Fruit fly (Drosophila melanogaster) whole organism, adult: ENCODE data around the gene CG7914.

ENCODE experiments used
- CG11617 ChIP-seq: fragments of 200-800 bp; sonication (Bioruptor generic); optimal IDR thresholded peaks from 2 replicates; lab custom pipeline; 2017; ENCODE audit warnings: mild to moderate bottlenecking, missing biosample characterization, missing genetic modification reagents, missing genetic modification characterization
- CG12768 ChIP-seq: fragments of 200-800 bp; sonication (Bioruptor generic); optimal IDR thresholded peaks from 2 replicates; lab custom pipeline; 2017; ENCODE audit warnings: missing biosample characterization, missing genetic modification characterization, mild to moderate bottlenecking, moderate library complexity, missing genetic modification reagents
- CG14711 ChIP-seq: fragments of 200-800 bp; sonication (Bioruptor generic); optimal IDR thresholded peaks from 2 replicates; lab custom pipeline; 2018; ENCODE audit warnings: missing biosample characterization, mild to moderate bottlenecking, missing genetic modification characterization, moderate library complexity
- CG1620 ChIP-seq: fragments of 200-800 bp; sonication (Bioruptor generic); optimal IDR thresholded peaks from 2 replicates; lab custom pipeline; 2016; ENCODE audit warnings: missing biosample characterization, missing genetic modification characterization
- CG33017 ChIP-seq: fragments of 200-800 bp; sonication (Bioruptor generic); optimal IDR thresholded peaks from 2 replicates; lab custom pipeline; 2018; ENCODE audit warnings: missing biosample characterization, mild to moderate bottlenecking, missing genetic modification characterization, moderate library complexity
- CG5204 ChIP-seq: fragments of 200-800 bp; sonication (Bioruptor generic); optimal IDR thresholded peaks from 2 replicates; lab custom pipeline; 2016; ENCODE audit warnings: missing biosample characterization, missing genetic modification characterization
- CG7045 ChIP-seq: fragments of 200-800 bp; sonication (Bioruptor generic); optimal IDR thresholded peaks from 2 replicates; lab custom pipeline; 2017; ENCODE audit warnings: missing biosample characterization, mild to moderate bottlenecking, missing genetic modification characterization
- CG7101 ChIP-seq: fragments of 200-800 bp; sonication (Bioruptor generic); optimal IDR thresholded peaks from 2 replicates; lab custom pipeline; 2018; ENCODE audit warnings: missing biosample characterization, mild to moderate bottlenecking, missing genetic modification characterization, moderate library complexity
- Clk ChIP-seq: fragments of 200-800 bp; sonication (Bioruptor generic); optimal IDR thresholded peaks from 2 replicates; lab custom pipeline; 2017; ENCODE audit warnings: missing biosample characterization, missing genetic modification characterization
- Crg-1 ChIP-seq: fragments of 200-800 bp; sonication (Bioruptor generic); optimal IDR thresholded peaks from 2 replicates; lab custom pipeline; 2016; ENCODE audit warnings: missing biosample characterization, missing genetic modification characterization
- Hr96 ChIP-seq: fragments of 200-800 bp; sonication (Bioruptor generic); optimal IDR thresholded peaks from 2 replicates; lab custom pipeline; 2016; ENCODE audit warnings: missing biosample characterization, missing genetic modification characterization
- Mnt ChIP-seq: fragments of 200-800 bp; sonication (Bioruptor generic); optimal IDR thresholded peaks from 2 replicates; lab custom pipeline; 2016; ENCODE audit warnings: missing biosample characterization, mild to moderate bottlenecking, missing genetic modification characterization
- bab1 ChIP-seq: fragments of 200-800 bp; sonication (Bioruptor generic); optimal IDR thresholded peaks from 3 replicates; lab custom pipeline; 2019; ENCODE audit warnings: missing biosample characterization, mild to moderate bottlenecking, missing genetic modification characterization, moderate library complexity
- cic ChIP-seq: fragments of 200-800 bp; sonication (Bioruptor generic); optimal IDR thresholded peaks from 2 replicates; lab custom pipeline; 2017; ENCODE audit warnings: missing biosample characterization, mild to moderate bottlenecking, missing genetic modification characterization, moderate library complexity
- cnc ChIP-seq, 2 experiments: fragments of >200 bp; optimal IDR thresholded peaks; 2 replicates each; lab custom pipeline; 2017
- kay ChIP-seq: fragments of 200-800 bp; sonication (Bioruptor generic); peaks from one replicate; lab custom pipeline; 2016; ENCODE audit warnings: missing biosample characterization, missing genetic modification characterization, borderline replicate concordance
- ovo ChIP-seq: fragments of 200-800 bp; sonication (Bioruptor generic); optimal IDR thresholded peaks from 2 replicates; lab custom pipeline; 2016; ENCODE audit warnings: missing biosample characterization, missing genetic modification characterization
- pad ChIP-seq: fragments of 200-800 bp; sonication (Bioruptor generic); optimal IDR thresholded peaks from 3 replicates; lab custom pipeline; 2017; ENCODE audit warnings: missing biosample characterization, missing genetic modification characterization, mild to moderate bottlenecking, moderate library complexity, missing genetic modification reagents
- tj ChIP-seq: fragments of 200-800 bp; sonication (Bioruptor generic); optimal IDR thresholded peaks from 3 replicates; lab custom pipeline; 2017; ENCODE audit warnings: missing biosample characterization, mild to moderate bottlenecking, missing genetic modification characterization, moderate library complexity
- toe ChIP-seq: fragments of 200-800 bp; sonication (Bioruptor generic); optimal IDR thresholded peaks from 2 replicates; lab custom pipeline; 2016; ENCODE audit warnings: missing biosample characterization, missing genetic modification characterization

Gene CG7914

dm6 chrX:19155922-19156437 lies 37.3 kb downstream of the CG7914 start:
- TF ChIP-seq tj (GFP tag; lab: Kevin White, UChicago) = no peak
- TF ChIP-seq bab1 (GFP tag; lab: Kevin White, UChicago) = no peak
- TF ChIP-seq pad = no peak
- no peak for TF ChIP-seq Clk (GFP tag; lab: Kevin White, UChicago)
- peak; percentile 35 for TF ChIP-seq CG14711 (tag; lab: Kevin White, UChicago)
- no peak for TF ChIP-seq Crg-1 (GFP tag; lab: Kevin White, UChicago)
- no peak for TF ChIP-seq Hr96 (GFP tag; lab: Kevin White, UChicago)
- TF ChIP-seq CG7045 (GFP tag; lab: Kevin White, UChicago) = peak; percentile 13
- TF ChIP-seq CG1620 (GFP tag; lab: Kevin White, UChicago) = no peak
- peak; percentile 8 for TF ChIP-seq CG7101 (tag; lab: Kevin White, UChicago)
- no peak for TF ChIP-seq ovo
- no peak for TF ChIP-seq cnc (optimal IDR thresholded peaks at IDR 0.05; lab: Kevin White, UChicago)
- no peak for TF ChIP-seq CG33017 (tag; lab: Kevin White, UChicago)
- TF ChIP-seq toe (GFP tag; lab: Kevin White, UChicago) = no peak
- no peak for TF ChIP-seq CG11617 (GFP tag; lab: Kevin White, UChicago)
- TF ChIP-seq CG5204 (GFP tag; lab: Kevin White, UChicago) = peak; percentile 18
- TF ChIP-seq Mnt = no peak
- TF ChIP-seq kay = no peak
- no peak for TF ChIP-seq cic (GFP tag; lab: Kevin White, UChicago)
- no peak for TF ChIP-seq CG12768 (GFP tag; lab: Kevin White, UChicago)

dm6 chrX:19154998-19155397 lies 38.2 kb downstream of the CG7914 start:
- TF ChIP-seq Mnt (peak; percentile 35), tj (GFP tag; lab: Kevin White, UChicago) (peak; percentile 37), kay (no peak), Crg-1 (GFP tag; lab: Kevin White, UChicago) (peak; percentile 58), CG12768 (GFP tag; lab: Kevin White, UChicago) (peak; percentile 72), bab1 (GFP tag; lab: Kevin White, UChicago) (peak; percentile 82), cnc (optimal IDR thresholded peaks at IDR 0.05; lab: Kevin White, UChicago) (no peak), pad (peak; percentile 55), CG14711 (tag; lab: Kevin White, UChicago) (peak; percentile 83), CG11617 (GFP tag; lab: Kevin White, UChicago) (peak; percentile 54), CG7045 (GFP tag; lab: Kevin White, UChicago) (peak; percentile 67), CG33017 (tag; lab: Kevin White, UChicago) (peak; percentile 81), CG7101 (tag; lab: Kevin White, UChicago) (peak; percentile 82), Hr96 (GFP tag; lab: Kevin White, UChicago) (peak; percentile 46), cic (GFP tag; lab: Kevin White, UChicago) (peak; percentile 47), CG5204 (GFP tag; lab: Kevin White, UChicago) (peak; percentile 53), ovo (no peak), CG1620 (GFP tag; lab: Kevin White, UChicago) (no peak), toe (GFP tag; lab: Kevin White, UChicago) (no peak), Clk (GFP tag; lab: Kevin White, UChicago) (peak; percentile 22)

- TF ChIP-seq pad (no peak), ovo (no peak), CG11617 (GFP tag; lab: Kevin White, UChicago) (no peak), cnc (optimal IDR thresholded peaks at IDR 0.05; lab: Kevin White, UChicago) (no peak), Crg-1 (GFP tag; lab: Kevin White, UChicago) (no peak), CG12768 (GFP tag; lab: Kevin White, UChicago) (no peak), CG14711 (tag; lab: Kevin White, UChicago) (no peak), Hr96 (GFP tag; lab: Kevin White, UChicago) (no peak), Clk (GFP tag; lab: Kevin White, UChicago) (no peak), toe (GFP tag; lab: Kevin White, UChicago) (no peak), CG33017 (tag; lab: Kevin White, UChicago) (no peak), CG7101 (tag; lab: Kevin White, UChicago) (no peak), CG7045 (GFP tag; lab: Kevin White, UChicago) (no peak), Mnt (no peak)
These were observed 39.0 kb downstream of the CG7914 start for dm6 chrX:19154249-19154648.

- TF ChIP-seq CG12768 (GFP tag; lab: Kevin White, UChicago) (peak; percentile 53), ovo (no peak), Hr96 (GFP tag; lab: Kevin White, UChicago) (no peak), Clk (GFP tag; lab: Kevin White, UChicago) (no peak), Mnt (peak; percentile 57), CG11617 (GFP tag; lab: Kevin White, UChicago) (no peak), tj (GFP tag; lab: Kevin White, UChicago) (peak; percentile 68), CG7045 (GFP tag; lab: Kevin White, UChicago) (no peak), CG7101 (tag; lab: Kevin White, UChicago) (no peak), cic (GFP tag; lab: Kevin White, UChicago) (peak; percentile 66), kay (peak; percentile 93), pad (peak; percentile 94), Crg-1 (GFP tag; lab: Kevin White, UChicago) (no peak), bab1 (GFP tag; lab: Kevin White, UChicago) (peak; percentile 63), cnc (optimal IDR thresholded peaks at IDR 0.05; lab: Kevin White, UChicago) (no peak)
These were observed 39.7 kb downstream of the CG7914 start for dm6 chrX:19153288-19154130.
